Worm (Caenorhabditis elegans) whole organism, late embryonic: ENCODE results near the gene fbxc-43.

Source experiments
- ama-1 ChIP-seq: fragments of 150-350 bp; optimal IDR thresholded peaks from 2 replicates; lab custom pipeline; 2014
- ceh-30 ChIP-seq: fragments of 150-350 bp; optimal IDR thresholded peaks from 2 replicates; lab custom pipeline; 2014; ENCODE audit warnings: missing biosample characterization, missing genetic modification characterization
- ceh-48 ChIP-seq: sonication (generic microtip); optimal IDR thresholded peaks from 2 replicates; lab custom pipeline; 2016; ENCODE audit warnings: missing genetic modification characterization, inconsistent platforms, missing compliant biosample characterization
- hlh-15 ChIP-seq: sonication (generic microtip); optimal IDR thresholded peaks from 2 replicates; lab custom pipeline; 2016; ENCODE audit warnings: missing genetic modification characterization, missing compliant biosample characterization
- pha-2 ChIP-seq: sonication (generic microtip); optimal IDR thresholded peaks from 2 replicates; lab custom pipeline; 2017; ENCODE audit warnings: mild to moderate bottlenecking, missing genetic modification characterization, missing compliant biosample characterization
- sdc-2 ChIP-seq: sonication (generic microtip); optimal IDR thresholded peaks from 2 replicates; lab custom pipeline; 2016; ENCODE audit warnings: missing genotype, missing genetic modification characterization, missing compliant biosample characterization
- unc-86 ChIP-seq: sonication (generic microtip); optimal IDR thresholded peaks from 2 replicates; lab custom pipeline; 2016; ENCODE audit warnings: missing genetic modification characterization, missing compliant biosample characterization

- TF ChIP-seq ama-1 (lab: Kevin White, UChicago) (no peak), ceh-30 (tag; lab: Kevin White, UChicago) (no peak), ceh-48 (no peak), pha-2 (tag; lab: Kevin White, UChicago) (no peak), hlh-15 (tag; lab: Kevin White, UChicago) (no peak), sdc-2 (no peak), unc-86 (tag; lab: Kevin White, UChicago) (no peak)
Measured at ce11 chrII:4211113-4211512, 24.7 kb downstream of the fbxc-43 start, which contains the start of gene F31D5.7.
